Fruit fly (Drosophila melanogaster): ENCODE measurements around the gene lectin-37Db.

DNA sequence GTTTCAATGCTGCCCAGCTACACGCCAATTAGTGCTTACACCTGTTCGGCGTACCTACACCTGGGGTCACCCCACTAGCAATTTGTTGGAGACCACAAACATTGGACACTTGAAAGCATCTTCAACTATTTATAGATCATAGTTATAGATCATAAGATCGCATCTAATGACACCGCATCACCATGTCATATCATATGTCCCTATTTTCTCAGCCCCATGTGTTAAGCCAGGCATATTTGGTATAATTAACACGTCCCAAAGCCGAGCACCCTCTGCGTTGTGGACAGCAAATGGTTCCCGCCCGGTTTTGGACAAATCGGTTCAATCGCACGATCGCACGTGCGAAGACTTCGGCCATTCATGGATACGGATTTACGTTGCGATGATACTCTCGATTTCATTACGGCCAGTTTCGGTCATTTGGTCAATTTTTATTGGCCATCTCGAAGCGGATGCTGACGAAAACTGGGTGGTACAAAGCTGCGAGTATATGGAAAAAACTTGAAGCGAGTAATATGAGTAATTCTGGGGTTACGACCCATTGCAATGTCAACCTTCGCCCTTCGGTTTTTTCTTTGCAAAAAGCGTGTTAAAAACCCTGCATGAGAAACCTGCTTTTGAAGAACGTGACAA lies 20.8 kb downstream of the lectin-37Db start:
- TF ChIP-seq kay (GFP tag; ENCODE audit: borderline replicate concordance) = no peak
- no peak for TF ChIP-seq Hr96 (GFP tag; optimal IDR thresholded peaks at IDR 0.05)
- no peak for TF ChIP-seq CG12768 (GFP tag; optimal IDR thresholded peaks at IDR 0.05)
- TF ChIP-seq CG5204 (GFP tag; optimal IDR thresholded peaks at IDR 0.05) = no peak
